Worm (Caenorhabditis elegans) whole organism, early embryonic: Measurements from ENCODE around the gene vwa-8.

ENCODE experiments used
- B0310.2 ChIP-seq: sonication (generic microtip); optimal IDR thresholded peaks from 2 replicates; lab custom pipeline; 2016; ENCODE audit warnings: mild to moderate bottlenecking, missing genetic modification characterization, missing compliant biosample characterization
- F13C5.2 ChIP-seq: sonication (generic microtip); optimal IDR thresholded peaks from 2 replicates; lab custom pipeline; 2017; ENCODE audit warnings: mild to moderate bottlenecking, missing genetic modification characterization, inconsistent platforms, missing compliant biosample characterization
- aly-1 ChIP-seq: sonication (generic microtip); optimal IDR thresholded peaks from 2 replicates; lab custom pipeline; 2016; ENCODE audit warnings: missing genetic modification characterization, missing compliant biosample characterization
- ama-1 ChIP-seq: fragments of 150-350 bp; optimal IDR thresholded peaks from 2 replicates; lab custom pipeline; 2014
- ceh-13 ChIP-seq: fragments of 200-800 bp; sonication (Bioruptor generic); optimal IDR thresholded peaks from 2 replicates; lab custom pipeline; 2018; ENCODE audit warnings: mild to moderate bottlenecking, missing genetic modification characterization, missing compliant biosample characterization
- ceh-36 ChIP-seq: sonication (generic microtip); optimal IDR thresholded peaks from 2 replicates; lab custom pipeline; 2016; ENCODE audit warnings: missing genetic modification characterization, inconsistent platforms, missing compliant biosample characterization
- ets-7 ChIP-seq: sonication (generic microtip); optimal IDR thresholded peaks from 2 replicates; lab custom pipeline; 2016; ENCODE audit warnings: missing genotype, missing genetic modification characterization, missing compliant biosample characterization
- flt-1 ChIP-seq: fragments of 200-800 bp; sonication (Bioruptor generic); IDR thresholded peaks from 2 replicates; pipeline ENCODE4 v1.3.6; 2022; ENCODE audit warnings: missing genetic modification characterization, missing compliant biosample characterization
- hmbx-1 ChIP-seq: sonication (generic microtip); optimal IDR thresholded peaks from 2 replicates; lab custom pipeline; 2016; ENCODE audit warnings: mild to moderate bottlenecking, missing genetic modification characterization, missing compliant biosample characterization
- hmg-4 ChIP-seq: fragments of 200-800 bp; sonication (Bioruptor generic); optimal IDR thresholded peaks from 2 replicates; lab custom pipeline; 2018; ENCODE audit warnings: mild to moderate bottlenecking, missing genetic modification characterization, missing compliant biosample characterization
- hnd-1 ChIP-seq: sonication (generic microtip); optimal IDR thresholded peaks from 2 replicates; lab custom pipeline; 2016; ENCODE audit warnings: missing genetic modification characterization, missing compliant biosample characterization
- pes-1 ChIP-seq: fragments of 200-800 bp; sonication (Bioruptor generic); IDR thresholded peaks from 2 replicates; pipeline ENCODE4 v1.3.6; 2022; ENCODE audit warnings: missing genetic modification reagents, missing genetic modification characterization, missing compliant biosample characterization
- scrt-1 ChIP-seq: fragments of 200-800 bp; sonication (Bioruptor generic); IDR thresholded peaks from 2 replicates; pipeline ENCODE4 v1.3.6; 2022; ENCODE audit warnings: missing genetic modification characterization, missing compliant biosample characterization
- sea-1 ChIP-seq: fragments of 200-800 bp; sonication (Bioruptor generic); conservative IDR thresholded peaks from 2 replicates; pipeline ENCODE4 v1.3.6; 2022; ENCODE audit warnings: missing genetic modification characterization, missing compliant biosample characterization
- tbx-11 ChIP-seq: fragments of 200-800 bp; sonication (Bioruptor generic); IDR thresholded peaks from 2 replicates; pipeline ENCODE4 v1.3.6; 2022; ENCODE audit warnings: missing genetic modification characterization, missing compliant biosample characterization
- tbx-37 ChIP-seq: fragments of 200-800 bp; sonication (Bioruptor generic); conservative IDR thresholded peaks from 2 replicates; pipeline ENCODE4 v1.3.6; 2022; ENCODE audit warnings: missing genetic modification reagents, missing genetic modification characterization, missing compliant biosample characterization
- tra-4 ChIP-seq: sonication (generic microtip); optimal IDR thresholded peaks from 2 replicates; lab custom pipeline; 2017; ENCODE audit warnings: missing genetic modification characterization, missing compliant biosample characterization

The vwa-8 gene

ce11 chrX:12958897-12959296 lies 32.4 kb upstream of the vwa-8 start:
- no peak for TF ChIP-seq hmbx-1 (tag; lab: Kevin White, UChicago)

- no peak for TF ChIP-seq pes-1
These were observed 26.1 kb upstream of the vwa-8 start, which contains the start of gene frpr-2 for ce11 chrX:12965163-12965562. frpr-2 (plus strand) TSS chrX:12965463.

ce11 chrX:12975595-12976089 lies 15.6 kb upstream of the vwa-8 start, which contains the start of gene ppk-3:
ppk-3 (minus strand) TSS chrX:12975645.
- TF ChIP-seq F13C5.2 (peak; percentile 32), tra-4 (tag; lab: Kevin White, UChicago) (no peak)

- no peak for TF ChIP-seq ceh-13 (GFP tag; lab: Kevin White, UChicago)
- TF ChIP-seq tbx-11 (GFP tag; lab: Robert Waterston, UW) = no peak
- no peak for TF ChIP-seq hnd-1 (tag; lab: Kevin White, UChicago)
- TF ChIP-seq ama-1 (lab: Kevin White, UChicago) = no peak
- no peak for TF ChIP-seq scrt-1
- TF ChIP-seq aly-1 (tag; lab: Kevin White, UChicago) = no peak
- TF ChIP-seq hmg-4 (GFP tag; lab: Kevin White, UChicago) = no peak
- TF ChIP-seq F13C5.2 = no peak
- no peak for TF ChIP-seq tra-4 (tag; lab: Kevin White, UChicago)
- TF ChIP-seq ceh-36 (tag; lab: Kevin White, UChicago) = no peak
- TF ChIP-seq hmbx-1 (tag; lab: Kevin White, UChicago) = no peak
- TF ChIP-seq sea-1 = no peak
- no peak for TF ChIP-seq ets-7
- TF ChIP-seq tbx-37 = no peak
- TF ChIP-seq flt-1 = no peak
- no peak for TF ChIP-seq B0310.2 (tag; lab: Kevin White, UChicago)
- TF ChIP-seq pes-1 = no peak
These were observed 14.5 kb upstream of the vwa-8 start, which contains the start of the genes F11C1.4 and F11C1.10 for ce11 chrX:12976774-12977173. F11C1.4 (plus strand) TSS chrX:12977074. F11C1.10 (plus strand) TSS chrX:12977082.

ce11 chrX:12977451-12977850 lies 13.8 kb upstream of the vwa-8 start, which contains the start of gene F11C1.9:
F11C1.9 (minus strand) TSS chrX:12977551.
- no peak for TF ChIP-seq scrt-1
- no peak for TF ChIP-seq ceh-13 (GFP tag; lab: Kevin White, UChicago)
- no peak for TF ChIP-seq hmbx-1 (tag; lab: Kevin White, UChicago)
- no peak for TF ChIP-seq tbx-37
- TF ChIP-seq tra-4 (tag; lab: Kevin White, UChicago) = no peak
- no peak for TF ChIP-seq ets-7
- TF ChIP-seq sea-1 = no peak
- no peak for TF ChIP-seq F13C5.2

- no peak for TF ChIP-seq pes-1
- no peak for TF ChIP-seq hmbx-1 (tag; lab: Kevin White, UChicago)
- no peak for TF ChIP-seq hnd-1 (tag; lab: Kevin White, UChicago)
These were observed 12.7 kb upstream of the vwa-8 start for ce11 chrX:12978569-12978968.

ce11 chrX:12979747-12980146 lies 11.5 kb upstream of the vwa-8 start:
- TF ChIP-seq hmg-4 (GFP tag; lab: Kevin White, UChicago) (no peak), B0310.2 (tag; lab: Kevin White, UChicago) (no peak), tbx-11 (GFP tag; lab: Robert Waterston, UW) (no peak), ceh-36 (tag; lab: Kevin White, UChicago) (no peak), flt-1 (no peak), ets-7 (no peak), scrt-1 (no peak)

ce11 chrX:12981393-12981792 lies 9.9 kb upstream of the vwa-8 start, which contains the start of gene scav-4:
scav-4 (plus strand) TSS chrX:12981775.
- no peak for TF ChIP-seq scrt-1
- no peak for TF ChIP-seq aly-1 (tag; lab: Kevin White, UChicago)
- no peak for TF ChIP-seq B0310.2 (tag; lab: Kevin White, UChicago)
- TF ChIP-seq tbx-11 (GFP tag; lab: Robert Waterston, UW) = no peak
- no peak for TF ChIP-seq pes-1
- no peak for TF ChIP-seq ama-1 (lab: Kevin White, UChicago)
- no peak for TF ChIP-seq sea-1
- no peak for TF ChIP-seq ceh-36 (tag; lab: Kevin White, UChicago)
- TF ChIP-seq tbx-37 = no peak
- no peak for TF ChIP-seq hmbx-1 (tag; lab: Kevin White, UChicago)
- no peak for TF ChIP-seq hmg-4 (GFP tag; lab: Kevin White, UChicago)
- no peak for TF ChIP-seq tra-4 (tag; lab: Kevin White, UChicago)
- TF ChIP-seq F13C5.2 = no peak
- TF ChIP-seq ceh-13 (GFP tag; lab: Kevin White, UChicago) = no peak

ce11 chrX:12982725-12983124 lies 8.5 kb upstream of the vwa-8 start:
- TF ChIP-seq hnd-1 (tag; lab: Kevin White, UChicago) (no peak), tra-4 (tag; lab: Kevin White, UChicago) (no peak), ets-7 (no peak), flt-1 (no peak), ama-1 (lab: Kevin White, UChicago) (no peak), tbx-37 (no peak), sea-1 (no peak), aly-1 (tag; lab: Kevin White, UChicago) (no peak), B0310.2 (tag; lab: Kevin White, UChicago) (no peak), hmg-4 (GFP tag; lab: Kevin White, UChicago) (no peak), ceh-13 (GFP tag; lab: Kevin White, UChicago) (no peak), ceh-36 (tag; lab: Kevin White, UChicago) (no peak), F13C5.2 (no peak), scrt-1 (no peak), hmbx-1 (tag; lab: Kevin White, UChicago) (no peak), tbx-11 (GFP tag; lab: Robert Waterston, UW) (no peak), pes-1 (no peak)
